Worm (Caenorhabditis elegans): Measurements from ENCODE around the gene lgc-4.

Gene lgc-4

DNA sequence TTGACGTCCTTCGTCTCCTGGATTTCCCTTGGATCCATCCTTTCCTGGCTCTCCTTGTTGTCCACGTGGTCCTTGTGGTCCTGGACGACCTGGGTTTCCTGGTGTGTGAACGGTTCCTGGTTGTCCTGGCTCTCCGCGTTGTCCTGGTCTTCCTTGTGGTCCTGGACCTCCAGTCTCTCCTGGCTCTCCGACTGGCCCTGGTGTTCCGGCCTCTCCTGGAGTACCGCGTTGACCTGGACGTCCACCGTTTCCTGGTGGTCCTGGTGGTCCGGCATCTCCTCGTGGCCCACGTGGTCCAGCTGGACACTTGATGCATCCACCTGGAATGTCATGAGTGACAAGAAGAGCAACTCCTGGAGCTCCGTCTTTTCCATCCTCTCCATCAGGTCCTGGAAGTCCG lies 8.2 kb downstream of the lgc-4 start:
- TF ChIP-seq med-1 (GFP tag; optimal IDR thresholded peaks at IDR 0.05; ENCODE audit: insufficient read depth) (no peak), ref-1 (GFP tag; conservative IDR thresholded peaks at IDR 0.05) (no peak), tab-1 (GFP tag; IDR thresholded peaks at IDR 0.05) (no peak), flt-1 (GFP tag; IDR thresholded peaks at IDR 0.05) (no peak), T22C8.4 (GFP tag; IDR thresholded peaks at IDR 0.05) (no peak), klf-2 (GFP tag; conservative IDR thresholded peaks at IDR 0.05) (no peak), ztf-29 (GFP tag; IDR thresholded peaks at IDR 0.05) (no peak), ztf-23 (GFP tag; IDR thresholded peaks at IDR 0.05) (no peak), cog-1 (tag; optimal IDR thresholded peaks at IDR 0.05) (no peak)

DNA sequence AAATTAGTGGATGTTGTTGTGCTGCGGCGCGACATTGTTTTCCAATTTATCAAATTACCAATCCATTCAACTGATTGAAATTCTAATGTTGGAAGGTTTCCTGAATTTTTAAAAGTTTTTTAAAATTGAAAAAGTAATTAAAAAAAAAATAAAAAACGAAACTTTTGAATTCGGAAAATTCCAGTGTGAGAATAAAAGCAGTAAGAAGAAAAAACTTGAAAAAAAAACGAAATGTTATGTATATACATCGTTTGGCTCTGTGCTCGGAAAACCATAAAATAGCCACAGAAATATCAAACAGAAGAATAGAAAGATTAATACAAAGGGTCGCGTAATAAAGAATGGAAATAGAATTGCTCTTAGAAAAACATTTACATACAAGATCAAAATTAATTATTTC lies 10.0 kb downstream of the lgc-4 start, which contains the start of gene vav-1:
vav-1 (minus strand) TSS at position 101 of the 400 bp plus-strand sequence.
- TF ChIP-seq ztf-29 (GFP tag; IDR thresholded peaks at IDR 0.05) (no peak), ref-1 (GFP tag; conservative IDR thresholded peaks at IDR 0.05) (no peak), med-1 (GFP tag; optimal IDR thresholded peaks at IDR 0.05; ENCODE audit: insufficient read depth) (no peak)

DNA sequence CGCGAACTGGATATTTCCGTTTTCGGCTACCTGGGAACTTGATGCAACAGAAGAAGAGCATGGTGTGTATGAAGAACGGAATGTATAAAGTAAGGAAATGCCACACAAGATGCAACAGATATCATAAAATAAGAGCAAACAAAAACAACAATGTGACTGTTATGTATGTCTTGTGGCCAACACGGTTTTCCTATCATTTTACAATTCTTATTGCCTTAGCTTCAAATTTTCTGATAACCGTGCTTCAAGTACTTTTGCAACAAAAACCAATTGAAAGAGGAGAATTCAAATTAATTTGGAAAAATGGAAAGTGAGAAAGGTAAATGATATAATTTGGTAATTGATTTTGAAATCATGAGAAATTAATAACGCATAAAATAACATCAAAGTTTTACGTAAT lies 10.5 kb downstream of the lgc-4 start:
- TF ChIP-seq tab-1 (GFP tag; IDR thresholded peaks at IDR 0.05) (no peak), T22C8.4 (GFP tag; IDR thresholded peaks at IDR 0.05) (no peak), klf-2 (GFP tag; conservative IDR thresholded peaks at IDR 0.05) (no peak), ztf-29 (GFP tag; IDR thresholded peaks at IDR 0.05) (no peak), flt-1 (GFP tag; IDR thresholded peaks at IDR 0.05) (no peak), med-1 (GFP tag; optimal IDR thresholded peaks at IDR 0.05; ENCODE audit: insufficient read depth) (no peak), cog-1 (tag; optimal IDR thresholded peaks at IDR 0.05) (no peak)

DNA sequence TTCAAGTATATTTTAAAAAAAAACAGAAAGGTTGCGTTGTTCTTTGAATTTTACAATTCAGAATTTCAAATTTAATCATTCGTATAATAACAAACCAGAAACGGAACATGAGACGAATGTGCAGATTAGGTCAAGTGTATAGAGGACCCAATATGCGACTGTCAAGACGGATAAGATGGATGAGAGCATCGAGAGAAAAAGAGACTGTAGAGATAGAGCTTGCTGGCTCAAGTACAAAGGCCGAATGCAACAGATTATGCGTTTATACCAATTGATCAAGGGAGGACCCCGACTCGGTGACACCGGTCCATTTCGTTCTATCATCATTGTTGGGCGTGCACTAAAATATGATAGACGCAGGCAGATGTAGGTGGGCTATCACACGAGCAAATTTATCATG lies 11.7 kb downstream of the lgc-4 start:
- no peak for TF ChIP-seq T22C8.4 (GFP tag; IDR thresholded peaks at IDR 0.05)
- TF ChIP-seq flt-1 (GFP tag; IDR thresholded peaks at IDR 0.05), result no peak
- TF ChIP-seq ref-1 (GFP tag; conservative IDR thresholded peaks at IDR 0.05), result no peak
- TF ChIP-seq tab-1 (GFP tag; IDR thresholded peaks at IDR 0.05), result no peak
- TF ChIP-seq med-1 (GFP tag; optimal IDR thresholded peaks at IDR 0.05; ENCODE audit: insufficient read depth), result no peak
- no peak for TF ChIP-seq cog-1 (tag; optimal IDR thresholded peaks at IDR 0.05)
- no peak for TF ChIP-seq klf-2 (GFP tag; conservative IDR thresholded peaks at IDR 0.05)
- TF ChIP-seq ztf-29 (GFP tag; IDR thresholded peaks at IDR 0.05), result no peak
- no peak for TF ChIP-seq ztf-23 (GFP tag; IDR thresholded peaks at IDR 0.05)

DNA sequence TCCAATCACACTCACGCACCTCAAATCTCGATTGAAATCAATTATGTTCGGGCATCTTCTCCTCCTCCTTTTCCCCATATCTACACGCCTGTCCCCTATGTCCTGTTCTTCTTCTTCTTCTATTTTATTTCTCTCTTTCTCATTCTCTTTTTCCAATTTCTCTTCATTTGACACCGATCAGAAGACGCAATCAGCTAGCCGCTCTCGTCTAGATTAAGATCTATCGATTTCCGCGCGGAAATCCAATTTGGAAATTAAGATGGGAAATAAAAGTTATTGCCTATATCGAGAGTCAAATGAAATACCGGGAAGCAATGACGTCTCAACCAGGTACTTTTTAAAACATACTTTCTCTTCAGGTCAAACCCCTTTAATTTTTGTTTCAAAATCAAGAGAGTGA lies 13.6 kb downstream of the lgc-4 start:
- TF ChIP-seq tab-1 (GFP tag; IDR thresholded peaks at IDR 0.05) (no peak), flt-1 (GFP tag; IDR thresholded peaks at IDR 0.05) (no peak), ref-1 (GFP tag; conservative IDR thresholded peaks at IDR 0.05) (no peak), med-1 (GFP tag; optimal IDR thresholded peaks at IDR 0.05; ENCODE audit: insufficient read depth) (no peak), klf-2 (GFP tag; conservative IDR thresholded peaks at IDR 0.05) (no peak), ztf-29 (GFP tag; IDR thresholded peaks at IDR 0.05) (no peak), ztf-23 (GFP tag; IDR thresholded peaks at IDR 0.05) (no peak), cog-1 (tag; optimal IDR thresholded peaks at IDR 0.05) (no peak), T22C8.4 (GFP tag; IDR thresholded peaks at IDR 0.05) (no peak)

DNA sequence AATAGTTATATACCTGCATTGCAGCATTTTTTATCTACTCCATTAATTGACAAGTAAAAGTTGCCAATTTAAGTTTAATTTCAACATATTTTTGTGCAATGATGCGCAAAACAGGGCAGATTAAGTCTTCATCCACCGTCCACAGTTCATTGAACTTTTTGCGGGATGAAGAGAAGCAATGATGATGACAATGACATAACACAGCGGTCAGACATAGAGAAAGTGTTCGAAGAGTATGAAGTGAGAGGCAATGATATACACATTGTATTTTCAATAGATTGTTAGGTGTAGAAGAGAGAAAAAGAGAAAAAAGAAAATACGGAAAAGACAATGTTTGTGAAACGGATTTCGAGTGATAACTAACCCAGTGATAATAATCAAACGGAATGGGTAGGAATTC lies 15.1 kb downstream of the lgc-4 start:
- TF ChIP-seq tab-1 (GFP tag; IDR thresholded peaks at IDR 0.05) (no peak), cog-1 (tag; optimal IDR thresholded peaks at IDR 0.05) (no peak), flt-1 (GFP tag; IDR thresholded peaks at IDR 0.05) (no peak), ztf-23 (GFP tag; IDR thresholded peaks at IDR 0.05) (no peak), med-1 (GFP tag; optimal IDR thresholded peaks at IDR 0.05; ENCODE audit: insufficient read depth) (no peak), ztf-29 (GFP tag; IDR thresholded peaks at IDR 0.05) (no peak), T22C8.4 (GFP tag; IDR thresholded peaks at IDR 0.05) (no peak), ref-1 (GFP tag; conservative IDR thresholded peaks at IDR 0.05) (no peak), klf-2 (GFP tag; conservative IDR thresholded peaks at IDR 0.05) (no peak)

DNA sequence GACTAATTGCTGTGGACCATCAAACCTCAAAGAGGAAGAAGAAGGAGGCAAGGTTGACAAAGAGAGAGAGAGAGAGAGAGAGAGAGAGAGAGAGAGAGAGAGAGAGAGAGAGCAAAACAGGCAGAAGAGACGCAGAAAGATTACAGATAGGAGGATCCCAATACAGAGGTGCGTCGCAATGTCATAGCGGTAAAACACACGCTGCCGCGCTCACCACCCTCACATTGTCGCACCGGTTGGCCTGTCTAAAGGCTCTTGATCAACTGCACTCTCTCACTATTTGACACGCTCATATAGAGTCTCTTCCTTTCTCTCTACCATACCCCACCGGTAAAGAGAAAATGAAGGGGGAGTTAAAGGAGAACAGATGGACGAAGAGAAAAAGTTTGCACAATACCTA lies 16.8 kb downstream of the lgc-4 start:
- no peak for TF ChIP-seq T22C8.4 (GFP tag; IDR thresholded peaks at IDR 0.05)
- 0 out of 2 replicates have a peak, but pooled peaks have one; percentile 51 for TF ChIP-seq klf-2 (GFP tag; conservative IDR thresholded peaks at IDR 0.05)
- no peak for TF ChIP-seq ztf-23 (GFP tag; IDR thresholded peaks at IDR 0.05)
- no peak for TF ChIP-seq tab-1 (GFP tag; IDR thresholded peaks at IDR 0.05)
- TF ChIP-seq ref-1 (GFP tag; conservative IDR thresholded peaks at IDR 0.05), result no peak
- peak; percentile 48 for TF ChIP-seq cog-1 (tag; optimal IDR thresholded peaks at IDR 0.05)
- TF ChIP-seq flt-1 (GFP tag; IDR thresholded peaks at IDR 0.05), result peak; percentile 73

DNA sequence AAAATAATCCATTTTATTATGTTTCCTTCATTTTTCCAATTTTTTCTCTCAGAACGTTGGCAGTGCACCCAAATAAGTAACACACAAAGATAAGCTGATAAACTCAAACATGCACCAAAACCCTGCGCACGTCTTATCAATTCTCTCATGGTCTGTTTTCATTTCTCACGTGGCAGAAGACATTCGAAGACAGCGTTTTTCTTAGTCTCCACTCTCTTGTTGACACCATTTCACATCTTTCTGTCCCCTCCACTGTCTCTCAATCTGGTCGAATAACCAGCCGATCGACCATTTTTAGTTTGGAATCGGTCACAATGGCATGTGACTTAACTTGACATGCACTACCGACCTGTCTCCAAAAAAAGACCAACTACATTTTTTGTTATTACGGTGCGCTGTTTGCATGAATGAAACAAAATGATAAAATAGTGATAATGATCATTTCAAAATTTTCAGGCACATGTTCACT lies 28.1 kb downstream of the lgc-4 start, which contains the start of gene C35B8.3:
C35B8.3 (plus strand) TSS at position 51 of the 469 bp plus-strand sequence.
- no peak for TF ChIP-seq ztf-23 (GFP tag; IDR thresholded peaks at IDR 0.05)
- TF ChIP-seq cog-1 (tag; optimal IDR thresholded peaks at IDR 0.05), result no peak
- TF ChIP-seq klf-2 (GFP tag; conservative IDR thresholded peaks at IDR 0.05), result no peak
- no peak for TF ChIP-seq ref-1 (GFP tag; conservative IDR thresholded peaks at IDR 0.05)
- no peak for TF ChIP-seq flt-1 (GFP tag; IDR thresholded peaks at IDR 0.05)
- no peak for TF ChIP-seq med-1 (GFP tag; optimal IDR thresholded peaks at IDR 0.05; ENCODE audit: insufficient read depth)
- TF ChIP-seq tab-1 (GFP tag; IDR thresholded peaks at IDR 0.05), result no peak
- no peak for TF ChIP-seq T22C8.4 (GFP tag; IDR thresholded peaks at IDR 0.05)
- TF ChIP-seq ztf-29 (GFP tag; IDR thresholded peaks at IDR 0.05), result no peak

DNA sequence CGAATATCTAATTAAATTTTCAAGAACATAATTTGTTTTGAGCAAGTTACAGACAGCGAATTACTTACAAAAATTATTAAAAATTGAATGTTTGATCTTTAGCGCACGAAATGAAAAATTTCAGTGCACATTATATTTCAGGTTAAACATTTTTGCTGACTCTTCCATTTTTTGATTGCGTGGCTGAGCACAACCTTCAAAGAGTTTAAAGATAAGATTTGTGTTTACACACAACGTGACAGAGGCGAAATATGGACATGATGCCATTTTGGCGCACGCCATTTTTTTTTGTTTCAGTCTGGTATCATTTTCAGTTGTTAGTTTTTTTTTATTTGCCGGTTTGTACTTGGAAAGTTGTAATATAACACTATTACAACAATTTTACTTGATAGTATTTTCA lies 29.3 kb downstream of the lgc-4 start:
- TF ChIP-seq T22C8.4 (GFP tag; IDR thresholded peaks at IDR 0.05) (no peak), tab-1 (GFP tag; IDR thresholded peaks at IDR 0.05) (no peak), ztf-23 (GFP tag; IDR thresholded peaks at IDR 0.05) (no peak), flt-1 (GFP tag; IDR thresholded peaks at IDR 0.05) (no peak), klf-2 (GFP tag; conservative IDR thresholded peaks at IDR 0.05) (no peak), cog-1 (tag; optimal IDR thresholded peaks at IDR 0.05) (no peak), ztf-29 (GFP tag; IDR thresholded peaks at IDR 0.05) (no peak), med-1 (GFP tag; optimal IDR thresholded peaks at IDR 0.05; ENCODE audit: insufficient read depth) (no peak), ref-1 (GFP tag; conservative IDR thresholded peaks at IDR 0.05) (no peak)

DNA sequence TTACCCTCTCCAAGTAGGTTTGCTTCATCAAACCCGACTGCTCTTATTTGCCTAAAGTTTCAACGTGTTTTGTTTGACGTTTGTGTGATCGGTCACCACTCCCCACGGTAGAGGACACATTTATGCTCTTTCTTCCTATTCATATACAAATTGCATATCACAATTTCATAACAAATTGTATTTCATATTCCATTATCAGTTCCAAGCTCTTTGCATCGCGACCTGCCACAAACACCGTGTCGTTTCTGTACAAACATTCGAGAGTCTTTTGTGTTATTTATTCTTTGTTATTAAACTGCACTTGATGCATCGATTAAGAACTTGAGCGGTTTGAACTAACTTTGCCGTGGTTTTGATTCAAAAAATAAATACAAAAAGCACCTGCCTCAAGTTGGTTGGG lies 31.9 kb downstream of the lgc-4 start:
- TF ChIP-seq ref-1 (GFP tag; conservative IDR thresholded peaks at IDR 0.05) (no peak), klf-2 (GFP tag; conservative IDR thresholded peaks at IDR 0.05) (no peak), ztf-29 (GFP tag; IDR thresholded peaks at IDR 0.05) (no peak), med-1 (GFP tag; optimal IDR thresholded peaks at IDR 0.05; ENCODE audit: insufficient read depth) (no peak), flt-1 (GFP tag; IDR thresholded peaks at IDR 0.05) (no peak), ztf-23 (GFP tag; IDR thresholded peaks at IDR 0.05) (no peak), tab-1 (GFP tag; IDR thresholded peaks at IDR 0.05) (no peak), cog-1 (tag; optimal IDR thresholded peaks at IDR 0.05) (no peak), T22C8.4 (GFP tag; IDR thresholded peaks at IDR 0.05) (no peak)

Data from whole organism, midembryonic.